Worm (Caenorhabditis elegans): Measurements from ENCODE around the gene him-18.

DNA sequence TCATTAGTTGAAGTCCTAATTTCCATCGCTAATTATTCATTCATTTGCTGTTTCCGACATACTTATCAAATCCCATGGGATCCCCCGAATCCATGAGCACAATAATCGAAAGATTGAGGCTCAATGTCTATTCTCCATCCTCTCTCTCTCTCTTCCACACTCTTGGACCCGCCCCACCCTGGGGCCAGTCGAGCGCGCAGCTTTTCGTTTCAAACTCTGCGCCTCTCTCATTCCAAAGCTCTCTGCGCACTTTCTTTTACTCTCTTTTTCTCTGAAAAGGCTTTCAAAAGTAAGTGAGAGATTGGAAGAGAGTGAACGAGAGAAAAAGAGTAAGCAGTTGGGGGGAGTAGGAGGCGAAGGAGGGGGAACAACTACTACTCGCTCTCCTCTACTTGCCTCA is 6.8 kb upstream of the him-18 start, which contains the start of gene acy-1:
- TF ChIP-seq ztf-29 (GFP tag; IDR thresholded peaks at IDR 0.05), result no peak
- TF ChIP-seq tab-1 (GFP tag; IDR thresholded peaks at IDR 0.05), result no peak
- TF ChIP-seq cog-1 (tag; optimal IDR thresholded peaks at IDR 0.05), result peak; percentile 25
- TF ChIP-seq flt-1 (GFP tag; IDR thresholded peaks at IDR 0.05), result no peak
- TF ChIP-seq ref-1 (GFP tag; conservative IDR thresholded peaks at IDR 0.05), result no peak
- TF ChIP-seq T22C8.4 (GFP tag; IDR thresholded peaks at IDR 0.05), result no peak
- TF ChIP-seq klf-2 (GFP tag; conservative IDR thresholded peaks at IDR 0.05), result no peak
- no peak for TF ChIP-seq med-1 (GFP tag; optimal IDR thresholded peaks at IDR 0.05; ENCODE audit: insufficient read depth)

Data from whole organism, midembryonic.